Fruit fly (Drosophila melanogaster): ENCODE data around the gene Stip1.

dm6 chr2L:308194-308706, 13.3 kb downstream of the Stip1 start:
- TF ChIP-seq CG11762 (GFP tag; optimal IDR thresholded peaks at IDR 0.05; ENCODE audit: insufficient read depth) = no peak
- TF ChIP-seq Blimp-1 (GFP tag; optimal IDR thresholded peaks at IDR 0.05) = no peak
- no peak for TF ChIP-seq CG3919 (GFP tag; optimal IDR thresholded peaks at IDR 0.05)
- no peak for TF ChIP-seq dac (GFP tag; optimal IDR thresholded peaks at IDR 0.05)
- TF ChIP-seq CG16779 (tag; optimal IDR thresholded peaks at IDR 0.05) = no peak
- TF ChIP-seq Met (GFP tag; optimal IDR thresholded peaks at IDR 0.05) = no peak
